Fruit fly (Drosophila melanogaster): ENCODE data around the gene bocks.

bocks gene

dm6 chr3R:9595681-9596357 lies 5.0 kb upstream of the bocks start (continued):
- TF ChIP-seq jing (GFP tag; optimal IDR thresholded peaks at IDR 0.05) (no peak), ATbp (GFP tag; optimal IDR thresholded peaks at IDR 0.05) (no peak)

dm6 chr3R:9594839-9595238 lies 4.0 kb upstream of the bocks start:
- 0 out of 2 replicates have a peak, but pooled peaks have one; percentile 24 for TF ChIP-seq Nf-YA (GFP tag; IDR thresholded peaks at IDR 0.05)
- no peak for TF ChIP-seq Ssrp (tag; optimal IDR thresholded peaks at IDR 0.05)
- peak; percentile 56 for TF ChIP-seq crol (GFP tag; IDR thresholded peaks at IDR 0.05)
- TF ChIP-seq CG4360 (GFP tag; IDR thresholded peaks at IDR 0.05), result no peak
- TF ChIP-seq tna (GFP tag; IDR thresholded peaks at IDR 0.05; ENCODE audit: partially characterized antibody), result no peak
- TF ChIP-seq CG8089 (GFP tag; optimal IDR thresholded peaks at IDR 0.05), result no peak
- no peak for TF ChIP-seq gce (GFP tag; IDR thresholded peaks at IDR 0.05)
- TF ChIP-seq vvl (GFP tag; IDR thresholded peaks at IDR 0.05), result 0 out of 2 replicates have a peak, but pooled peaks have one; percentile 8
- TF ChIP-seq Hand (GFP tag; optimal IDR thresholded peaks at IDR 0.05), result no peak
- TF ChIP-seq CG31441 (GFP tag; IDR thresholded peaks at IDR 0.05), result no peak
- TF ChIP-seq sob (GFP tag; IDR thresholded peaks at IDR 0.05), result no peak
- TF ChIP-seq CG14050 (GFP tag; IDR thresholded peaks at IDR 0.05), result no peak
- no peak for TF ChIP-seq CG12744 (GFP tag; optimal IDR thresholded peaks at IDR 0.05)
- no peak for TF ChIP-seq CG18262 (tag; optimal IDR thresholded peaks at IDR 0.05)
- TF ChIP-seq CG43689 (GFP tag; IDR thresholded peaks at IDR 0.05), result no peak
- TF ChIP-seq gcm (GFP tag; optimal IDR thresholded peaks at IDR 0.05), result no peak
- TF ChIP-seq CG7556 (GFP tag; optimal IDR thresholded peaks at IDR 0.05), result no peak
- no peak for TF ChIP-seq Lhr (GFP tag; optimal IDR thresholded peaks at IDR 0.05)
- no peak for TF ChIP-seq sima (GFP tag; optimal IDR thresholded peaks at IDR 0.05)
- peak; percentile 17 for TF ChIP-seq Deaf1 (tag; optimal IDR thresholded peaks at IDR 0.05)
- TF ChIP-seq CG30431 (GFP tag; optimal IDR thresholded peaks at IDR 0.05), result no peak
- TF ChIP-seq Nf-YC (tag; optimal IDR thresholded peaks at IDR 0.05), result no peak
- no peak for TF ChIP-seq gsb-n (tag; optimal IDR thresholded peaks at IDR 0.05)
- TF ChIP-seq sqz (GFP tag; optimal IDR thresholded peaks at IDR 0.05), result peak; percentile 50
- TF ChIP-seq tup (GFP tag; optimal IDR thresholded peaks at IDR 0.05), result no peak
- TF ChIP-seq Optix (GFP tag; IDR thresholded peaks at IDR 0.05), result no peak
- no peak for TF ChIP-seq CG34422 (GFP tag; IDR thresholded peaks at IDR 0.05)
- TF ChIP-seq Drgx (GFP tag; IDR thresholded peaks at IDR 0.05), result peak; percentile 30; the same call in 1 of the 2 replicates
- TF ChIP-seq disco-r (GFP tag; optimal IDR thresholded peaks at IDR 0.05), result no peak
- TF ChIP-seq CG9797 (GFP tag; optimal IDR thresholded peaks at IDR 0.05), result no peak
- TF ChIP-seq CG12155 (GFP tag; optimal IDR thresholded peaks at IDR 0.05), result no peak
- TF ChIP-seq chinmo (GFP tag; IDR thresholded peaks at IDR 0.05; ENCODE audit: partially characterized antibody), result 0 out of 4 replicates have a peak, but pooled peaks have one; percentile 61
- TF ChIP-seq pzg (GFP tag; optimal IDR thresholded peaks at IDR 0.05), result no peak
- no peak for TF ChIP-seq CG33213 (GFP tag; optimal IDR thresholded peaks at IDR 0.05)
- TF ChIP-seq al (GFP tag; IDR thresholded peaks at IDR 0.05), result no peak
- TF ChIP-seq BEAF-32 (GFP tag; optimal IDR thresholded peaks at IDR 0.05), result no peak
- TF ChIP-seq Opbp (GFP tag; IDR thresholded peaks at IDR 0.05; ENCODE audit: partially characterized antibody), result no peak
- peak; percentile 58 for TF ChIP-seq CG13894 (tag; optimal IDR thresholded peaks at IDR 0.05)
- no peak for TF ChIP-seq CG32767 (GFP tag; IDR thresholded peaks at IDR 0.05)
- no peak for TF ChIP-seq CG11723 (GFP tag; optimal IDR thresholded peaks at IDR 0.05)
- no peak for TF ChIP-seq Hr39 (optimal IDR thresholded peaks at IDR 0.05)
- TF ChIP-seq CG2202 (tag; optimal IDR thresholded peaks at IDR 0.05), result no peak
- no peak for TF ChIP-seq pfk (GFP tag; optimal IDR thresholded peaks at IDR 0.05)
- no peak for TF ChIP-seq Mad (GFP tag; optimal IDR thresholded peaks at IDR 0.05)
- no peak for TF ChIP-seq bigmax (GFP tag; optimal IDR thresholded peaks at IDR 0.05)
- no peak for TF ChIP-seq sisA (GFP tag; IDR thresholded peaks at IDR 0.05)
- TF ChIP-seq wor (GFP tag; IDR thresholded peaks at IDR 0.05), result no peak

Measured in whole organism, embryonic.